Worm (Caenorhabditis elegans): ENCODE measurements around the gene mrps-35.

The mrps-35 gene

ce11 chrV:18967479-18968056 is 13.5 kb upstream of the mrps-35 start, which contains the start of gene Y39B6A.43 (continued):
- TF ChIP-seq nhr-11 (tag; optimal IDR thresholded peaks at IDR 0.05): peak; percentile 65
- TF ChIP-seq lin-15B (tag; optimal IDR thresholded peaks at IDR 0.05): peak; percentile 98
- TF ChIP-seq ztf-11 (tag; optimal IDR thresholded peaks at IDR 0.05): no peak
- peak; percentile 93 for TF ChIP-seq nhr-43 (tag; optimal IDR thresholded peaks at IDR 0.05; ENCODE audit: poor library complexity, severe bottlenecking)
- peak; percentile 88 for TF ChIP-seq nhr-25 (tag; optimal IDR thresholded peaks at IDR 0.05)
- peak; percentile 73 for TF ChIP-seq ztf-4 (tag; optimal IDR thresholded peaks at IDR 0.05)
- peak in 1 of 3 experiments; percentile 83 for TF ChIP-seq elt-3 (tag; optimal IDR thresholded peaks at IDR 0.05)
- peak; percentile 93 for TF ChIP-seq lsy-12 (tag; optimal IDR thresholded peaks at IDR 0.05)
- TF ChIP-seq ceh-16 (tag; optimal IDR thresholded peaks at IDR 0.05): no peak
- TF ChIP-seq pqm-1 (tag; optimal IDR thresholded peaks at IDR 0.05): peak; percentile 66
- TF ChIP-seq elt-2 (tag; optimal IDR thresholded peaks at IDR 0.05): peak; percentile 88
- peak; percentile 92 for TF ChIP-seq R02D3.7 (tag; optimal IDR thresholded peaks at IDR 0.05)
- TF ChIP-seq lin-39 (tag; optimal IDR thresholded peaks at IDR 0.05): peak; percentile 87
- peak; percentile 56 for TF ChIP-seq hmg-11 (tag; optimal IDR thresholded peaks at IDR 0.05)
- no peak for TF ChIP-seq eor-1 (tag; optimal IDR thresholded peaks at IDR 0.05)
- TF ChIP-seq nfya-1 (tag; optimal IDR thresholded peaks at IDR 0.05; ENCODE audit: insufficient read depth): peak; percentile 92
- peak; percentile 86 for TF ChIP-seq egl-5 (tag; optimal IDR thresholded peaks at IDR 0.05)
- peak; percentile 86 for TF ChIP-seq unc-62 (GFP tag; optimal IDR thresholded peaks at IDR 0.05)
- peak; percentile 84 for TF ChIP-seq aly-2 (tag; optimal IDR thresholded peaks at IDR 0.05)
- peak; percentile 95 for TF ChIP-seq jun-1 (tag; optimal IDR thresholded peaks at IDR 0.05)
- no peak for TF ChIP-seq sea-2 (GFP tag; optimal IDR thresholded peaks at IDR 0.05)
- peak; percentile 95 for TF ChIP-seq ceh-82 (tag; optimal IDR thresholded peaks at IDR 0.05)

- TF ChIP-seq unc-62 (GFP tag; optimal IDR thresholded peaks at IDR 0.05): no peak
- no peak for TF ChIP-seq ZK546.5 (tag; optimal IDR thresholded peaks at IDR 0.05)
- TF ChIP-seq zag-1 (tag; optimal IDR thresholded peaks at IDR 0.05): no peak
- no peak for TF ChIP-seq elt-3 (tag; optimal IDR thresholded peaks at IDR 0.05)
- TF ChIP-seq nfya-1 (tag; optimal IDR thresholded peaks at IDR 0.05; ENCODE audit: insufficient read depth): no peak
- TF ChIP-seq lin-15B (tag; optimal IDR thresholded peaks at IDR 0.05): no peak
- TF ChIP-seq ceh-82 (tag; optimal IDR thresholded peaks at IDR 0.05): no peak
- no peak for TF ChIP-seq unc-39 (tag; optimal IDR thresholded peaks at IDR 0.05)
- no peak for TF ChIP-seq nhr-12 (tag; optimal IDR thresholded peaks at IDR 0.05)
- TF ChIP-seq egl-27 (tag; optimal IDR thresholded peaks at IDR 0.05): no peak
- no peak for TF ChIP-seq nhr-28 (tag; optimal IDR thresholded peaks at IDR 0.05)
Observed at ce11 chrV:18969590-18970105, 11.5 kb upstream of the mrps-35 start, which contains the start of gene Y39B6A.42. TSS of gene Y39B6A.42 (minus strand) at chrV:18969640.

- peak; percentile 10 for TF ChIP-seq pqm-1 (tag; optimal IDR thresholded peaks at IDR 0.05)
- no peak for TF ChIP-seq egl-27 (tag; optimal IDR thresholded peaks at IDR 0.05)
- no peak for TF ChIP-seq aly-2 (tag; optimal IDR thresholded peaks at IDR 0.05)
- TF ChIP-seq tbx-2 (tag; optimal IDR thresholded peaks at IDR 0.05): no peak
- TF ChIP-seq snpc-4 (tag; optimal IDR thresholded peaks at IDR 0.05): no peak
- TF ChIP-seq fkh-10 (GFP tag; optimal IDR thresholded peaks at IDR 0.05): no peak
- no peak for TF ChIP-seq nfya-1 (tag; optimal IDR thresholded peaks at IDR 0.05; ENCODE audit: insufficient read depth)
- no peak for TF ChIP-seq ztf-11 (tag; optimal IDR thresholded peaks at IDR 0.05)
- peak; percentile 21 for TF ChIP-seq pha-4 (tag; optimal IDR thresholded peaks at IDR 0.05)
- TF ChIP-seq hmg-11 (tag; optimal IDR thresholded peaks at IDR 0.05): no peak
- no peak for TF ChIP-seq eor-1 (tag; optimal IDR thresholded peaks at IDR 0.05)
- peak; percentile 57 for TF ChIP-seq elt-2 (tag; optimal IDR thresholded peaks at IDR 0.05)
- no peak for TF ChIP-seq lsy-12 (tag; optimal IDR thresholded peaks at IDR 0.05)
Observed at ce11 chrV:18976539-18976938, 4.6 kb upstream of the mrps-35 start.

- TF ChIP-seq daf-12 (tag; optimal IDR thresholded peaks at IDR 0.05): no peak
- no peak for TF ChIP-seq pqm-1 (tag; optimal IDR thresholded peaks at IDR 0.05)
- no peak for TF ChIP-seq snpc-4 (tag; optimal IDR thresholded peaks at IDR 0.05)
Observed at ce11 chrV:18977876-18978275, 3.2 kb upstream of the mrps-35 start, which contains the start of gene Y39B6A.41. TSS of gene Y39B6A.41 (minus strand) at chrV:18977976.

Measured in whole organism, L3 larva.